Fruit fly (Drosophila melanogaster) whole organism, prepupa: Measurements from ENCODE around the gene CG34290.

Source experiments
- CG6276 ChIP-seq: fragments of 200-800 bp; sonication (Bioruptor generic); optimal IDR thresholded peaks from 2 replicates; lab custom pipeline; 2017; ENCODE audit warnings: missing biosample characterization, mild to moderate bottlenecking, missing genetic modification characterization
- Met ChIP-seq: fragments of 200-800 bp; sonication (Bioruptor generic); optimal IDR thresholded peaks from 3 replicates; lab custom pipeline; 2016; ENCODE audit warnings: missing biosample characterization, missing genetic modification characterization
- Smox ChIP-seq: fragments of 200-800 bp; sonication (Bioruptor generic); optimal IDR thresholded peaks from 3 replicates; lab custom pipeline; 2016; ENCODE audit warnings: missing biosample characterization, missing genetic modification characterization
- cyc ChIP-seq: fragments of 200-800 bp; sonication (Bioruptor generic); optimal IDR thresholded peaks from 3 replicates; lab custom pipeline; 2016; ENCODE audit warnings: missing biosample characterization, missing genetic modification characterization
- eg ChIP-seq: fragments of 200-800 bp; sonication (Bioruptor generic); IDR thresholded peaks from 3 replicates; pipeline ENCODE4 v1.3.6; 2022; ENCODE audit warnings: missing biosample characterization, missing genetic modification characterization
- net ChIP-seq: fragments of 200-800 bp; sonication (Bioruptor generic); optimal IDR thresholded peaks from 3 replicates; lab custom pipeline; 2016; ENCODE audit warnings: missing biosample characterization, missing genetic modification characterization

dm6 chr3R:24296913-24297312, 7.3 kb upstream of the CG34290 start:
- TF ChIP-seq eg (GFP tag; lab: Robert Waterston, UW): no peak
- TF ChIP-seq CG6276 (GFP tag; lab: Kevin White, UChicago): no peak
- no peak for TF ChIP-seq Smox (GFP tag; lab: Kevin White, UChicago)
- no peak for TF ChIP-seq Met (GFP tag; lab: Kevin White, UChicago)
- TF ChIP-seq net: no peak
- no peak for TF ChIP-seq cyc (GFP tag; lab: Kevin White, UChicago)
